Fruit fly (Drosophila melanogaster) Kc167 (cell line): ENCODE measurements around the gene Ccn.

Source experiments
- Myc ChIP-seq: fragments of >200 bp; optimal IDR thresholded peaks from 2 replicates; lab custom pipeline; 2017; ENCODE audit warnings: missing external identifiers
- Sin3A ChIP-seq: fragments of >200 bp; optimal IDR thresholded peaks from 2 replicates; lab custom pipeline; 2018; ENCODE audit warnings: missing external identifiers
- h ChIP-seq: fragments of >200 bp; optimal IDR thresholded peaks from 3 replicates; lab custom pipeline; 2018; ENCODE audit warnings: missing external identifiers
- insv ChIP-seq: fragments of >200 bp; optimal IDR thresholded peaks from 3 replicates; lab custom pipeline; 2018; ENCODE audit warnings: missing external identifiers
- psq ChIP-seq: fragments of >200 bp; optimal IDR thresholded peaks from 2 replicates; lab custom pipeline; 2017; ENCODE audit warnings: missing external identifiers
- ttk ChIP-seq: sonication (Bioruptor generic); optimal IDR thresholded peaks from 2 replicates; lab custom pipeline; 2017; ENCODE audit warnings: missing external identifiers

dm6 chr3L:17643985-17644905 is 45.6 kb upstream of the Ccn start:
- no peak for TF ChIP-seq psq
- no peak for TF ChIP-seq insv (lab: Kevin White, UChicago)
- no peak for TF ChIP-seq Myc (lab: Kevin White, UChicago)
- TF ChIP-seq h = no peak
- TF ChIP-seq Sin3A (lab: Kevin White, UChicago) = no peak
- TF ChIP-seq ttk = no peak
